Fruit fly (Drosophila melanogaster): ENCODE measurements around the gene Arfrp1.

DNA sequence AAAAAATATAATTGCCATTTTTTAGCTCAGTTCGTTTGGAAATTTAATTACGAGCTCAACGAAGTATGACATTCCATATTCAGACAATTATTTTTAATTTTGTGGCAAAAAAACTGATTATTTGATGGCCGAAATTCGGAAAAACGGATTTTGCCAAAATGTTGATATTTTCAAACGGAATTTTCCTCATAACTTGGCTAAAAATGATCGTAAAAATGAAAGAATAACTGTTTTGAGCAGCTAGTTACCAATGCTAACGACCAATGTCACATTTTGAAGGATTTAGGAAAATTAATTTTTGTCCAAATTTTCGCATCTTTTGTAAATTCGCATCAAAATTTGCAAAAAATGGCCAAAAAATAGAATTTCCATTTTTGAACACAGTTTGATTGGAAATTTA is 13.8 kb upstream of the Arfrp1 start:
- TF ChIP-seq CG10348 (GFP tag; IDR thresholded peaks at IDR 0.05) (no peak), fd96Ca (GFP tag; IDR thresholded peaks at IDR 0.05) (no peak), D1 (tag; optimal IDR thresholded peaks at IDR 0.05) (no peak)

Data from whole organism, pupa.